Worm (Caenorhabditis elegans) whole organism, L2 larva: ENCODE measurements around the gene Y43F8B.9.

Experiments used
- C34F6.9 ChIP-seq: fragments of 150-350 bp; optimal IDR thresholded peaks from 2 replicates; lab custom pipeline; 2014; ENCODE audit warnings: missing biosample characterization, missing genetic modification characterization
- Y55F3AM.14 ChIP-seq: fragments of 200-800 bp; sonication (Bioruptor generic); optimal IDR thresholded peaks from 2 replicates; lab custom pipeline; 2018; ENCODE audit warnings: mild to moderate bottlenecking, missing genetic modification characterization, missing compliant biosample characterization
- alr-1 ChIP-seq: fragments of 150-350 bp; optimal IDR thresholded peaks from 2 replicates; lab custom pipeline; 2014; ENCODE audit warnings: missing biosample characterization, missing genetic modification characterization
- aly-2 ChIP-seq: fragments of 150-350 bp; optimal IDR thresholded peaks from 2 replicates; lab custom pipeline; 2014; ENCODE audit warnings: missing biosample characterization, missing genetic modification characterization
- ama-1 ChIP-seq: fragments of 150-350 bp; optimal IDR thresholded peaks from 2 replicates; lab custom pipeline; 2018; ENCODE audit warnings: inconsistent platforms
- ceh-16 ChIP-seq: fragments of 150-350 bp; optimal IDR thresholded peaks from 2 replicates; lab custom pipeline; 2014; ENCODE audit warnings: missing biosample characterization, missing genetic modification characterization
- ceh-82 ChIP-seq: fragments of 150-350 bp; optimal IDR thresholded peaks from 2 replicates; lab custom pipeline; 2014; ENCODE audit warnings: missing biosample characterization, missing genetic modification characterization
- crh-2 ChIP-seq: sonication (generic microtip); optimal IDR thresholded peaks from 2 replicates; lab custom pipeline; 2017; ENCODE audit warnings: missing biosample characterization, missing genetic modification characterization
- dmd-4 ChIP-seq: sonication (generic microtip); optimal IDR thresholded peaks from 2 replicates; lab custom pipeline; 2017; ENCODE audit warnings: missing biosample characterization, missing genetic modification characterization
- egl-27 ChIP-seq: sonication (generic microtip); optimal IDR thresholded peaks from 3 replicates; lab custom pipeline; 2017; ENCODE audit warnings: missing biosample characterization, missing genetic modification reagents, missing genetic modification characterization
- elt-1 ChIP-seq: fragments of 150-350 bp; optimal IDR thresholded peaks from 2 replicates; lab custom pipeline; 2014; ENCODE audit warnings: missing biosample characterization, missing genetic modification characterization
- elt-3 ChIP-seq: sonication (generic microtip); optimal IDR thresholded peaks from 2 replicates; lab custom pipeline; 2017; ENCODE audit warnings: missing biosample characterization, missing genetic modification characterization
- fos-1 ChIP-seq: fragments of 150-350 bp; optimal IDR thresholded peaks from 2 replicates; lab custom pipeline; 2014; ENCODE audit warnings: missing biosample characterization, missing genetic modification characterization
- gmeb-1 ChIP-seq: fragments of 150-350 bp; optimal IDR thresholded peaks from 2 replicates; lab custom pipeline; 2014; ENCODE audit warnings: missing biosample characterization, missing genetic modification characterization
- lin-11 ChIP-seq: fragments of 150-350 bp; sonication (generic microtip); optimal IDR thresholded peaks from 2 replicates; lab custom pipeline; 2014; ENCODE audit warnings: missing biosample characterization, missing genetic modification characterization, inconsistent platforms, mixed read lengths
- lin-13 ChIP-seq: fragments of 150-350 bp; optimal IDR thresholded peaks from 2 replicates; lab custom pipeline; 2014; ENCODE audit warnings: missing biosample characterization, missing genetic modification reagents, missing genetic modification characterization
- lin-39 ChIP-seq: fragments of 150-350 bp; optimal IDR thresholded peaks from 2 replicates; lab custom pipeline; 2014; ENCODE audit warnings: missing biosample characterization, missing genetic modification reagents, missing genetic modification characterization
- lsy-2 ChIP-seq, 2 experiments: fragments of 150-350 bp in 1 of 2; sonication (generic microtip) in 1 of 2; optimal IDR thresholded peaks; 2 replicates each; lab custom pipeline; 2014 to 2017; ENCODE audit warnings: missing biosample characterization in 2 of 2, missing genetic modification characterization in 2 of 2
- mbf-1 ChIP-seq: sonication (generic microtip); optimal IDR thresholded peaks from 2 replicates; lab custom pipeline; 2017; ENCODE audit warnings: missing biosample characterization, missing genetic modification characterization
- mdl-1 ChIP-seq, 2 experiments: fragments of 150-350 bp in 1 of 2; sonication (generic microtip) in 1 of 2; optimal IDR thresholded peaks; 2 replicates each; lab custom pipeline; 2017; ENCODE audit warnings: missing biosample characterization in 2 of 2, missing genetic modification characterization in 2 of 2
- nhr-10 ChIP-seq: sonication (generic microtip); optimal IDR thresholded peaks from 2 replicates; lab custom pipeline; 2017; ENCODE audit warnings: missing biosample characterization, missing genetic modification characterization
- nhr-11 ChIP-seq: fragments of 150-350 bp; optimal IDR thresholded peaks from 2 replicates; lab custom pipeline; 2014; ENCODE audit warnings: missing biosample characterization, missing genetic modification characterization
- nhr-12 ChIP-seq: fragments of 150-350 bp; optimal IDR thresholded peaks from 2 replicates; lab custom pipeline; 2014; ENCODE audit warnings: missing biosample characterization, missing genetic modification characterization
- nhr-129 ChIP-seq: fragments of 150-350 bp; optimal IDR thresholded peaks from 2 replicates; lab custom pipeline; 2014; ENCODE audit warnings: missing biosample characterization, missing genetic modification characterization
- nhr-23 ChIP-seq: fragments of 150-350 bp; optimal IDR thresholded peaks from 2 replicates; lab custom pipeline; 2014; ENCODE audit warnings: missing biosample characterization, missing genetic modification reagents, missing genetic modification characterization
- nhr-237 ChIP-seq: fragments of 150-350 bp; optimal IDR thresholded peaks from 2 replicates; lab custom pipeline; 2014; ENCODE audit warnings: missing biosample characterization, missing genetic modification characterization
- nhr-25 ChIP-seq: fragments of 150-350 bp; sonication (generic microtip); optimal IDR thresholded peaks from 3 replicates; lab custom pipeline; 2014; ENCODE audit warnings: missing biosample characterization, missing genetic modification characterization
- nhr-6 ChIP-seq: fragments of 150-350 bp; optimal IDR thresholded peaks from 2 replicates; lab custom pipeline; 2014; ENCODE audit warnings: missing biosample characterization, missing genetic modification characterization
- nhr-77 ChIP-seq: fragments of 150-350 bp; optimal IDR thresholded peaks from 2 replicates; lab custom pipeline; 2014; ENCODE audit warnings: missing biosample characterization, missing genetic modification characterization
- sem-4 ChIP-seq: fragments of 150-350 bp; optimal IDR thresholded peaks from 2 replicates; lab custom pipeline; 2014; ENCODE audit warnings: missing biosample characterization, missing genetic modification reagents, missing genetic modification characterization
- skn-1 ChIP-seq: sonication (generic microtip); optimal IDR thresholded peaks from 2 replicates; lab custom pipeline; 2017; ENCODE audit warnings: missing biosample characterization, missing genetic modification characterization
- sma-3 ChIP-seq: sonication (generic microtip); optimal IDR thresholded peaks from 2 replicates; lab custom pipeline; 2016; ENCODE audit warnings: missing genetic modification reagents, missing genetic modification characterization, missing compliant biosample characterization
- sma-9 ChIP-seq, 2 experiments: fragments of 150-350 bp in 1 of 2; sonication (generic microtip) in 1 of 2; optimal IDR thresholded peaks; 2 replicates each; lab custom pipeline; 2014 to 2016; ENCODE audit warnings: missing genetic modification characterization in 2 of 2, mild to moderate bottlenecking in 1 of 2, missing biosample characterization in 1 of 2, missing compliant biosample characterization in 1 of 2, missing genetic modification reagents in 1 of 2, moderate library complexity in 1 of 2
- snpc-4 ChIP-seq: fragments of 150-350 bp; optimal IDR thresholded peaks from 2 replicates; lab custom pipeline; 2014; ENCODE audit warnings: missing biosample characterization, missing genetic modification characterization
- unc-55 ChIP-seq: fragments of 150-350 bp; sonication (generic microtip); optimal IDR thresholded peaks from 3 replicates; lab custom pipeline; 2014; ENCODE audit warnings: missing biosample characterization, missing genetic modification reagents, missing genetic modification characterization
- ztf-1 ChIP-seq: fragments of 200-800 bp; sonication (Bioruptor generic); conservative IDR thresholded peaks from 2 replicates; pipeline ENCODE4 v1.3.6; 2022; ENCODE audit warnings: missing genetic modification characterization, missing compliant biosample characterization
- ztf-4 ChIP-seq: fragments of 150-350 bp; optimal IDR thresholded peaks from 2 replicates; lab custom pipeline; 2014; ENCODE audit warnings: missing biosample characterization, missing genetic modification characterization

The Y43F8B.9 gene

DNA sequence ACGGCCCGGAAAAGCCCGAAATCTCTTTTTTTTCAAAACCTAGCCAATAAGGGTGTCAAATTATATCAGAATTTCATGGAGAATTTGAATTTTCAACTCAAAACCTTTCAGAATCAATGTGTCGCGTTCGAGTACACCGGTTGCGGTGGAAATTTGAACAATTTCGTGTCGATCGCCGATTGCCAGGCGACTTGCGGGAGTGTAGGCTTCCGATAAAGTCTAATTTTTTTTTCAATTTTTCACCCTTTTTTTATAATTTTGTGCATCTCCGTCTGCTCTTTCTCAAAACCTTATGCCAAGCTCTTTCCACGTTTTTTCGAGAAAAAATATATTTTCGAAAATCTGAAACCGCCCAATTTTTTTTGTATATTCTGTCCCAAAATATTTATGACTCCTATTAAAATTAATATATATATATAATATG is 41.6 kb downstream of the Y43F8B.9 start:
- TF ChIP-seq Y55F3AM.14 = peak; percentile 50
- no peak for TF ChIP-seq skn-1 (tag; lab: Kevin White, UChicago)
- no peak for TF ChIP-seq fos-1 (tag; lab: Kevin White, UChicago)
- no peak for TF ChIP-seq nhr-23 (tag; lab: Kevin White, UChicago)
- peak; percentile 8 for TF ChIP-seq crh-2
- peak; percentile 10 for TF ChIP-seq sem-4 (tag; lab: Kevin White, UChicago)
- TF ChIP-seq nhr-10 (tag; lab: Kevin White, UChicago) = no peak
- peak; percentile 63 for TF ChIP-seq ztf-4 (tag; lab: Kevin White, UChicago)
- TF ChIP-seq nhr-77 (tag; lab: Kevin White, UChicago) = no peak
- TF ChIP-seq sma-3 (GFP tag; lab: Kevin White, UChicago) = no peak
- no peak for TF ChIP-seq mdl-1 (tag; optimal IDR thresholded peaks at IDR 0.05; lab: Kevin White, UChicago)
- TF ChIP-seq sma-9 (GFP tag; optimal IDR thresholded peaks at IDR 0.05; lab: Kevin White, UChicago) = no peak
- TF ChIP-seq sma-9 (tag; optimal IDR thresholded peaks at IDR 0.05; lab: Kevin White, UChicago) = no peak
- TF ChIP-seq lsy-2 (tag; optimal IDR thresholded peaks at IDR 0.05; lab: Kevin White, UChicago) = peak in 1 of 2 experiments; percentile 52
- no peak for TF ChIP-seq lin-39 (tag; lab: Kevin White, UChicago)
- TF ChIP-seq ztf-1 = no peak
- TF ChIP-seq, all 48 proteins: peak for 5

DNA sequence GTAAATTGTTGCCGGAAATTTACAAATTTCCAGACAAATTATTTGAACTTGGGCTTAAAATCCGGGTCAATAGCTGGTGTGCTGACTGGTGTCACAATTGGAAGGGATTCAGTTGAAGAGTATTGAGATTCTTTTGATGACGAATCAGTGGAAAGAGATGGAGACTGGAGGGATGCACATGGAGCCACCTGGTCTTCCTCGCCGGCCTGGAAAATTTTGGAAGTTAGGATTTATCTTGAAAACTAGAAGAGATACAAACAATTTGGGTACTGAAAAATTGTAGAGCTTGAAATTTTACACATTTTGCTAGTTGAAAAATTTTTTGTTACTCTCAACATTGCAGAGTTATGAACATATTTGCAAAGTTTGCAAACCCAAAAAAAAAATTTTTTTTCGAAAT is 42.2 kb downstream of the Y43F8B.9 start:
- TF ChIP-seq sem-4 (tag; lab: Kevin White, UChicago) (no peak), dmd-4 (no peak), Y55F3AM.14 (peak; percentile 20), ztf-4 (tag; lab: Kevin White, UChicago) (peak; percentile 53), ama-1 (lab: Kevin White, UChicago) (peak; percentile 76)

DNA sequence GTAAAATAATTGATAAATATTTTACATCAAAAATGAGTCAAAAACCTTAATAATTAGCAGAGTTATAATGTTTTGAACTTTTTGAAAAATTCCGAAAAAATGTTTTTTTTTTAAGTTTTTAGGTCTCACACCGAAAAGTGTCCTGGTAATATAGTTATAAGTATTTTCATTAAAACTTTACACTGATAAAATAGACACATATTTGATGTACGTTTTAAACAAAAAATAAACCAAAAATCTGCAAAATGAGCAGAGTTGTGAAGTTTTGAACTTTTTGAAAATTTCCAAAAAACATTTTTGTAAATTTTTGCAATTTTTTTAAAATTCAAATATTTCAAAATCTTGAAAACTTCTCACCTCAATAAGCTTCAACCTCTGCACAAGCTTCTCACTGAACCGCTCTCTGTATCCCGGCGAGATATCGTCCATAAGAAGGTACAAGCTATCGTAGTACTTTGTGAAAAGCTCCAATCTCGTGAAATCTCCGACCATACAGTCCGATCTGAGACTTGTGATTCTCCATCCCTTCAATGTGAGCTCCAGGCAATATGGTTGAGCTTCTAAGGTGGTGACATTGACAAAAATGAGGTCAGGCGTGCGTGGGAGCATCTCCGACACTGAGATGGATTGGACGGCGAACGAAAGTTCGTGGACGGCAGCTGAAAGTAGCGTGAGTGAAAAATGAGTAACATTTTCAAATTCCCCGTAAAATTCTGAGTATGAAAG is 42.8 kb downstream of the Y43F8B.9 start:
- no peak for TF ChIP-seq mdl-1 (tag; optimal IDR thresholded peaks at IDR 0.05; lab: Kevin White, UChicago)
- peak; percentile 52 for TF ChIP-seq ama-1 (lab: Kevin White, UChicago)

DNA sequence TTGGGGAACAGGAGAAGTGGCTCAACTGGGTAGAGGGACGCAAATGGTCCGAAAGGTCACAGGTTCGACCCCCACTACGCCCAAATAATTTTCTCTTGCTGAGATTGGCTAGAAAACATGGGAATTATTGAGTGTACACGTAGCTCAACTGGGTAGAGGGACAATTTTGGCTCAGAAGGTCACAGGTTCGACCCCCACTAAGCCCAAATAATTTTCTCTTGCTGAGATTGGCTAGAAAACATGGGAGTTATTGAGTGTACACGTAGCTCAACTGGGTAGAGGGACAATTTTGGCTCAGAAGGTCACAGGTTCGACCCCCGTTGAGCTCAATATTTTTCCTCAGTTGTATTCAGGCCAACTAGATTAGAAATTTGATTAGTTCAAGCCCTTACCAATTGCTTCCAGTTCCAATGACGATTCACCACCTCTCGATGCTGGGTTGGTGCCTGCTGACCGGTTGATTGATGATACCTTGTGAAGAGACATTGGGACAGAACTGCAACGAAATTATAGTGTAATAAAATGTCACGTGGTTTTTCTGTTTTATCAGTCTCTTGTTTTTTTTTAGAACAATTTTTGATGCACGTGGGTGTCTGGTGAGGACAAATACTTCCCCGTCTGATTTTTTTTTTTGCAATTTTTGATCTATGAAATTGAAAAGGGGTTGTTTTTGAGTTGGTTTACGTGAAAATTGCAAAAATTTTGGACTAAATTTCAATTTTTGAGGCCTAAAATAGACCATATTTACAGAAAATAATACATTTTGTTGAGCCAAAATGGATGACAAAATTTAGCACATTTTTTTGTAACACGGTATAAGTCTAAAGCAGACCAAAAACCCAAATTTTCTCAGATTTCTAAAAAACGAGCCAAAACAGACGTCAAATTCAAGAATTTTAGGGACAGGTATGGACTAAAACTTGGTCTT is 43.7 kb downstream of the Y43F8B.9 start:
- TF ChIP-seq mbf-1 (tag; lab: Kevin White, UChicago) (no peak), Y55F3AM.14 (peak; percentile 25), snpc-4 (no peak), mdl-1 (tag; optimal IDR thresholded peaks at IDR 0.05; lab: Kevin White, UChicago) (peak in 1 of 2 experiments; percentile 34), sma-9 (GFP tag; optimal IDR thresholded peaks at IDR 0.05; lab: Kevin White, UChicago) (peak; percentile 85), sma-9 (tag; optimal IDR thresholded peaks at IDR 0.05; lab: Kevin White, UChicago) (no peak), nhr-6 (tag; lab: Kevin White, UChicago) (no peak), nhr-237 (no peak), lsy-2 (tag; optimal IDR thresholded peaks at IDR 0.05; lab: Kevin White, UChicago) (peak in 1 of 2 experiments; percentile 57), nhr-25 (tag; lab: Kevin White, UChicago) (peak; percentile 52), nhr-11 (no peak), skn-1 (tag; lab: Kevin White, UChicago) (no peak), C34F6.9 (tag; lab: Kevin White, UChicago) (peak; percentile 20), nhr-129 (tag; lab: Kevin White, UChicago) (peak; percentile 26), ceh-16 (tag; lab: Kevin White, UChicago) (no peak), nhr-23 (tag; lab: Kevin White, UChicago) (no peak), crh-2 (no peak), alr-1 (tag; lab: Kevin White, UChicago) (no peak), nhr-12 (tag; lab: Kevin White, UChicago) (no peak), gmeb-1 (tag; lab: Kevin White, UChicago) (no peak)

DNA sequence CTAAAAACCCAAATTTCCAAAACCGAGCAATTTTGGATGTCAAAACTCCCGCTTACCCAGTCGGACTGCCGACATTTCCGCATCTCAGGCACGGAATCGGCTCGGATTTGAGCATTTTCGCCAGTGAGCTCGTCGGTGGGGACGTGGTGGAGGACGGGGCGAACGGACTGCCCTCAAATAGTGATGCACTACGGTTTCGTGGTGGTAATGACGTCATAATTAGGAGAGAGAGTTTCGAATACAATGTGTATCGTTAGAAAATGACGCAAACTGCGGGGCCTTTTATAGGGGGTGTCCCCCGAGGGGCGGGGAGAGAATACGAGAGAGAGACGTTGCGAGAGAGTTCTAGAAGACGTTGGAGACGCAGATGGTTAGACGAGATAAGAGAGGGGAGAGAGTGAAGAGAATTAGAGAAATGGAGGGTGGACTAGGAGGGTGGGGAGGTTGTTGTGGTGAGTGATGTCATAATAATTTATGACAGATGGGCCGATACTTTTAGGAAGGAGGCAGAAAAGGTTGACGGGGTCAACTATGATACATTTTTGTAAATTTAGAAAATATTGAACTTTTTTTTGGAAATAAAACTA is 44.7 kb downstream of the Y43F8B.9 start:
- TF ChIP-seq elt-3 (tag; lab: Kevin White, UChicago) = no peak
- no peak for TF ChIP-seq dmd-4
- TF ChIP-seq elt-1 (tag; lab: Kevin White, UChicago) = no peak
- TF ChIP-seq sma-3 (GFP tag; lab: Kevin White, UChicago) = peak; percentile 96
- peak; percentile 47 for TF ChIP-seq nhr-237
- TF ChIP-seq ceh-16 (tag; lab: Kevin White, UChicago) = peak; percentile 47
- TF ChIP-seq C34F6.9 (tag; lab: Kevin White, UChicago) = peak; percentile 75
- TF ChIP-seq nhr-25 (tag; lab: Kevin White, UChicago) = peak; percentile 94
- TF ChIP-seq lin-11 (tag; lab: Kevin White, UChicago) = peak; percentile 52
- TF ChIP-seq fos-1 (tag; lab: Kevin White, UChicago) = peak; percentile 79
- TF ChIP-seq nhr-77 (tag; lab: Kevin White, UChicago) = no peak
- peak; percentile 88 for TF ChIP-seq nhr-6 (tag; lab: Kevin White, UChicago)
- TF ChIP-seq lsy-2 (tag; optimal IDR thresholded peaks at IDR 0.05; lab: Kevin White, UChicago) = peak; percentile 65 to 89
- TF ChIP-seq nhr-23 (tag; lab: Kevin White, UChicago) = no peak
- TF ChIP-seq ceh-82 (tag; lab: Kevin White, UChicago) = peak; percentile 14
- TF ChIP-seq sem-4 (tag; lab: Kevin White, UChicago) = peak; percentile 91
- peak; percentile 93 for TF ChIP-seq egl-27 (tag; lab: Kevin White, UChicago)
- TF ChIP-seq lin-13 (GFP tag; lab: Kevin White, UChicago) = peak; percentile 90
- peak; percentile 88 for TF ChIP-seq Y55F3AM.14
- peak; percentile 92 for TF ChIP-seq ztf-4 (tag; lab: Kevin White, UChicago)
- peak; percentile 62 for TF ChIP-seq snpc-4
- peak; percentile 91 for TF ChIP-seq unc-55 (GFP tag; lab: Kevin White, UChicago)
- TF ChIP-seq aly-2 (tag; lab: Kevin White, UChicago) = no peak
